Fruit fly (Drosophila melanogaster): Measurements from ENCODE around the gene Alg9.

Alg9 gene

DNA sequence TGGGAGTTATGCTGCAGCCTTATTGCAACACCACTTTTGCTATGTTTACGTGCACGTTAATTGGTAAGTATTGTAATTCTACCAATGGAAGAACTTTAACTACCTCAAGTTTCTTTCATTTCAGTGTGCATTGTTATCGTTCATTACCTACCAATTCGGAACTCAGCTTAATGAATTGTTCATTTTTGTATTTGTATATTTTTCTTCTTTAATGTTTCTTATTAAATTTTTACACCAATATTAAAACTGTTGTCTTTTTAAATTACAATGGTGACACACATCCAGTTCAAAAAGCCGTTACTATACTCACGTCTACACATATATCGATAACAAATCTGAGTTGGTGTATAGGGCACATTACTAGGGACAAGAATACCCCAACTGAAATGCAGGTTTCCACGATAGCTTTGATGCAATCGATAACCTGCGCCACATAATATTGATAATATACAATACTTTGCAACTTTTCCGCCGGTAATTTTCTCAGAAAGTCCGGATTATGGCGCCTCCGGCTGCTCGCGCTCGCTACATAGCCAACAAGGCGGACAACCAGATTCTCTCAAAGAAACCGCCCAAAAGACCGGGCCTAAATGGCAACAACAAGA, at the start of gene Alg9:
Alg9 (plus strand) TSS at position 387 of the 605 bp plus-strand sequence.
- TF ChIP-seq CG17806 (tag; optimal IDR thresholded peaks at IDR 0.05): no peak
- TF ChIP-seq CG9948 (tag; optimal IDR thresholded peaks at IDR 0.05): no peak
- no peak for TF ChIP-seq CG8301 (tag; optimal IDR thresholded peaks at IDR 0.05)
- TF ChIP-seq CG12605 (GFP tag; IDR thresholded peaks at IDR 0.05): no peak
- no peak for TF ChIP-seq Ets98B (GFP tag; IDR thresholded peaks at IDR 0.05)
- no peak for TF ChIP-seq CG13204 (GFP tag; optimal IDR thresholded peaks at IDR 0.05)
- TF ChIP-seq rn (GFP tag; IDR thresholded peaks at IDR 0.05): no peak
- TF ChIP-seq CG34367 (tag; optimal IDR thresholded peaks at IDR 0.05): no peak
- no peak for TF ChIP-seq Pif1B (GFP tag; optimal IDR thresholded peaks at IDR 0.05)
- no peak for TF ChIP-seq CG15710 (tag; optimal IDR thresholded peaks at IDR 0.05)

DNA sequence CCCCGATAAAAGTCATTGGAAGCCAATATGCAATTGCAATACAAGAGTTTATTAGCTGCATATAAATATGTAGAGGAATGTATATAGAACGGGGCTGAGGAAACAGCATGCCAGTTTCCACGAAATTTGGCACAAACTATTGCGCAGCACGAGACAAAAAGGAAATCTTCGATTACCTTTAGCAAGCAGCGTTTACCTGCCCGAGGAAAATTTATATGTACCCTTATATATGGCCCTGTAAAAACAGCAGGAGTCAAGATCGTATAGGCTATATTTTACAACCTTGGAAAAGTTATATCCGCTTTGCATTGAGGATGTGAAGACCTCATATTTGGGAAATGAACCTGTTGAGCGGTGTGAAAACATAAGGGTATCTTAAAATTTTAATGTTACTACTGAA, 49.0 kb upstream of the Alg9 start:
- TF ChIP-seq CG32121 (GFP tag; IDR thresholded peaks at IDR 0.05) (no peak), EcR (GFP tag; optimal IDR thresholded peaks at IDR 0.05) (no peak), CG13204 (GFP tag; optimal IDR thresholded peaks at IDR 0.05) (no peak), CG12605 (GFP tag; IDR thresholded peaks at IDR 0.05) (no peak), CG14655 (GFP tag; optimal IDR thresholded peaks at IDR 0.05) (no peak), Pif1B (GFP tag; optimal IDR thresholded peaks at IDR 0.05) (no peak), CG9948 (tag; optimal IDR thresholded peaks at IDR 0.05) (no peak), fd96Ca (GFP tag; IDR thresholded peaks at IDR 0.05) (no peak), Ets98B (GFP tag; IDR thresholded peaks at IDR 0.05) (no peak), CG34367 (tag; optimal IDR thresholded peaks at IDR 0.05) (no peak), Pif1A (GFP tag; optimal IDR thresholded peaks at IDR 0.05) (no peak), D1 (tag; optimal IDR thresholded peaks at IDR 0.05) (no peak), CG8159 (tag; optimal IDR thresholded peaks at IDR 0.05) (no peak)

DNA sequence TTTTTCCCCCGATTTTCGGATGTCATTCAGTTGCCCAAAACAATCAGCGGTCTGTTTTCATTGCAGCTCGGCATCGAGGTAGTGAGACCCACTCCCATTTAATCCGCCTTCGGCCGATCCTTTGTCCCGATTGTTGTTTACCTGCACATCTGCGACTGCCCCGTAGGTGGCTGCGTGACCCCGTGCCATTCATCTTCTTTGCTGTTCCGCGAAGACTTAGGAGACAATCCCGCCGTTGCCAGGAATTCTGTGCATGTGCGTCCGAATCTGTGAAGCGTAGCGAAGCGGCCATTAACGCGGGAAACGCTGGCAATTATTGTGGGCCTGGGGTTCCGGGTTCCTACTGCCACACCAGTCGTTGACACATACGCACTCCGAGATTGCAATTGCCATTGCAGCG, 48.4 kb upstream of the Alg9 start:
- no peak for TF ChIP-seq CG10348 (GFP tag; IDR thresholded peaks at IDR 0.05)
- no peak for TF ChIP-seq rn (GFP tag; IDR thresholded peaks at IDR 0.05)
- TF ChIP-seq CG8301 (tag; optimal IDR thresholded peaks at IDR 0.05): no peak
- TF ChIP-seq CG14655 (GFP tag; optimal IDR thresholded peaks at IDR 0.05): no peak
- no peak for TF ChIP-seq CG17806 (tag; optimal IDR thresholded peaks at IDR 0.05)
- no peak for TF ChIP-seq Pif1A (GFP tag; optimal IDR thresholded peaks at IDR 0.05)
- TF ChIP-seq CG13204 (GFP tag; optimal IDR thresholded peaks at IDR 0.05): no peak
- no peak for TF ChIP-seq Ets98B (GFP tag; IDR thresholded peaks at IDR 0.05)
- no peak for TF ChIP-seq Pif1B (GFP tag; optimal IDR thresholded peaks at IDR 0.05)
- no peak for TF ChIP-seq CG12605 (GFP tag; IDR thresholded peaks at IDR 0.05)
- TF ChIP-seq gl (tag; optimal IDR thresholded peaks at IDR 0.05): no peak
- no peak for TF ChIP-seq D1 (tag; optimal IDR thresholded peaks at IDR 0.05)
- no peak for TF ChIP-seq CG15710 (tag; optimal IDR thresholded peaks at IDR 0.05)
- no peak for TF ChIP-seq CG32121 (GFP tag; IDR thresholded peaks at IDR 0.05)
- TF ChIP-seq Snoo (tag; optimal IDR thresholded peaks at IDR 0.05): no peak
- TF ChIP-seq EcR (GFP tag; optimal IDR thresholded peaks at IDR 0.05): no peak
- no peak for TF ChIP-seq CG9948 (tag; optimal IDR thresholded peaks at IDR 0.05)
- no peak for TF ChIP-seq CG8159 (tag; optimal IDR thresholded peaks at IDR 0.05)

DNA sequence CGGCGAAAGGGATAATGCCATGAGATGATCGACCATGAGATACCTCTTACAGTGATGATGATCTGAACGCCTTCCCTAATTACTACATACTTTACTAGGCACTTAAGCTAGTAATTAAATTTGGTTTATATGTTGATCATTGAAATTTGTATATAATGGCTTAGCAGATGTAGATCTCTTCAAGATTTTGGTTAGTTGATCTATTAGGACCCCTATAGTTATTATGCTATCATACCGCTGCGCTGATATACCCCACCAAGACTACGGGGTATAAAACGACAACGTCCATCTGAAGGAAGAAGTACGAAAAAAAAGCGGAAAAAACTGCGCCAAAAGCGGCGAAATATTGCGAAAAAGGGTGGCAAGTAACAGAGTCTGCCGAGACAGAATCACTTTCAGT, 47.1 kb upstream of the Alg9 start:
- TF ChIP-seq CG17806 (tag; optimal IDR thresholded peaks at IDR 0.05) (peak; percentile 65), EcR (GFP tag; optimal IDR thresholded peaks at IDR 0.05) (no peak), CG32121 (GFP tag; IDR thresholded peaks at IDR 0.05) (no peak), Pif1A (GFP tag; optimal IDR thresholded peaks at IDR 0.05) (peak; percentile 49), CG13204 (GFP tag; optimal IDR thresholded peaks at IDR 0.05) (no peak), fd96Ca (GFP tag; IDR thresholded peaks at IDR 0.05) (no peak), CG8301 (tag; optimal IDR thresholded peaks at IDR 0.05) (peak; percentile 25), CG8159 (tag; optimal IDR thresholded peaks at IDR 0.05) (peak; percentile 84), Pif1B (GFP tag; optimal IDR thresholded peaks at IDR 0.05) (no peak), Snoo (tag; optimal IDR thresholded peaks at IDR 0.05) (peak; percentile 50), CG14655 (GFP tag; optimal IDR thresholded peaks at IDR 0.05) (peak; percentile 43), CG15710 (tag; optimal IDR thresholded peaks at IDR 0.05) (peak; percentile 70), CG9948 (tag; optimal IDR thresholded peaks at IDR 0.05) (peak; percentile 66), gl (tag; optimal IDR thresholded peaks at IDR 0.05) (peak; percentile 18), rn (GFP tag; IDR thresholded peaks at IDR 0.05) (no peak), CG4496 (GFP tag; IDR thresholded peaks at IDR 0.05) (no peak), D1 (tag; optimal IDR thresholded peaks at IDR 0.05) (no peak), CG34367 (tag; optimal IDR thresholded peaks at IDR 0.05) (peak; percentile 50)

DNA sequence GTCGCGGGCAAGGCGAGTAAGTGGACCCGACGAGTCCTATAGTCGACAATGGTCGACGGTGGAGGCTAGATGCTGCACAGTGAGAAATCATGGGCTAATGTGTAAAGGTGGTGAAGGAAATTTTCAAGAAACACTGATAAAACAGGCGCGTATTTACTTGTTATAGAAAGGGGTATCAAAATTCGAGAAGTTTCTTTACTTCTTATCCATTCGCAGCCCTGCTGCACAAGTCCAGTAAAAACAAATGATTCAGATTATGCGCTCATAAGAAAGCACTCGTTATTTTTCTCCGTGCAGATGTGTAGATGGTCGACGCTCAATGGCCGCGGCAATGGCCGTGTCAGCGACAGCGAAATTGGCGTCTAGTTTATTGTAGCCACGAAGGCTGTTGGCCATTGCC, 44.9 kb upstream of the Alg9 start:
- no peak for TF ChIP-seq CG9948 (tag; optimal IDR thresholded peaks at IDR 0.05)
- TF ChIP-seq Pif1B (GFP tag; optimal IDR thresholded peaks at IDR 0.05): no peak
- no peak for TF ChIP-seq CG10348 (GFP tag; IDR thresholded peaks at IDR 0.05)
- no peak for TF ChIP-seq EcR (GFP tag; optimal IDR thresholded peaks at IDR 0.05)
- no peak for TF ChIP-seq Ets98B (GFP tag; IDR thresholded peaks at IDR 0.05)
- no peak for TF ChIP-seq CG17806 (tag; optimal IDR thresholded peaks at IDR 0.05)
- TF ChIP-seq D1 (tag; optimal IDR thresholded peaks at IDR 0.05): no peak
- TF ChIP-seq CG13204 (GFP tag; optimal IDR thresholded peaks at IDR 0.05): no peak
- peak; percentile 21 for TF ChIP-seq CG8159 (tag; optimal IDR thresholded peaks at IDR 0.05)
- TF ChIP-seq CG4496 (GFP tag; IDR thresholded peaks at IDR 0.05): no peak
- no peak for TF ChIP-seq fd96Ca (GFP tag; IDR thresholded peaks at IDR 0.05)
- no peak for TF ChIP-seq Snoo (tag; optimal IDR thresholded peaks at IDR 0.05)
- no peak for TF ChIP-seq CG32121 (GFP tag; IDR thresholded peaks at IDR 0.05)
- TF ChIP-seq CG15710 (tag; optimal IDR thresholded peaks at IDR 0.05): peak; percentile 12

DNA sequence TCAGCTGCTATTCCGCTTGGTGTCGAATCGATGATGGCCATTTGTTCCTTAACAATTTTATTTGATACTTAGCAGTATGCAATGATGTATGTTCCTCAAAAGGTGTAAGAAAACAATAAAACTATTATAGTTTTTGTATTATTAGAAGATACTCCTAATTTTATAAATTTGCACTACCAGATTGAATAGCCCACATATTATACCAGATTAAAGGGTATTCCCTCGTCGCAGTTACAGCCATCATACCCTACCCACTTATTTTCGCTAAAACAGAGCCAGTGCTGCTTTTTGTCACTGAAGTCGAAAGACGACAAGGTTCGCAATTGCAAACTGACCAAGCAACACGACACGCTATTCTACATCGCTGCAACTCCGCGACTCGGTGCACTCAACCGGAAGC, 44.0 kb upstream of the Alg9 start:
- no peak for TF ChIP-seq CG14655 (GFP tag; optimal IDR thresholded peaks at IDR 0.05)
- TF ChIP-seq rn (GFP tag; IDR thresholded peaks at IDR 0.05): no peak
- no peak for TF ChIP-seq CG10348 (GFP tag; IDR thresholded peaks at IDR 0.05)
- TF ChIP-seq Pif1A (GFP tag; optimal IDR thresholded peaks at IDR 0.05): no peak
- no peak for TF ChIP-seq D1 (tag; optimal IDR thresholded peaks at IDR 0.05)
- TF ChIP-seq gl (tag; optimal IDR thresholded peaks at IDR 0.05): no peak
- TF ChIP-seq CG4496 (GFP tag; IDR thresholded peaks at IDR 0.05): no peak
- no peak for TF ChIP-seq Snoo (tag; optimal IDR thresholded peaks at IDR 0.05)
- TF ChIP-seq CG17806 (tag; optimal IDR thresholded peaks at IDR 0.05): no peak
- no peak for TF ChIP-seq fd96Ca (GFP tag; IDR thresholded peaks at IDR 0.05)
- TF ChIP-seq CG15710 (tag; optimal IDR thresholded peaks at IDR 0.05): no peak
- TF ChIP-seq CG13204 (GFP tag; optimal IDR thresholded peaks at IDR 0.05): no peak
- no peak for TF ChIP-seq CG12605 (GFP tag; IDR thresholded peaks at IDR 0.05)
- TF ChIP-seq Ets98B (GFP tag; IDR thresholded peaks at IDR 0.05): no peak
- no peak for TF ChIP-seq CG32121 (GFP tag; IDR thresholded peaks at IDR 0.05)
- no peak for TF ChIP-seq CG8159 (tag; optimal IDR thresholded peaks at IDR 0.05)
- TF ChIP-seq EcR (GFP tag; optimal IDR thresholded peaks at IDR 0.05): no peak
